Worm (Caenorhabditis elegans) whole organism, L3 larva: ENCODE data around the gene R10E9.3.

Source experiments
- ama-1 ChIP-seq: fragments of 150-350 bp; optimal IDR thresholded peaks from 2 replicates; lab custom pipeline; 2018
- ceh-9 ChIP-seq: sonication (generic microtip); optimal IDR thresholded peaks from 2 replicates; lab custom pipeline; 2018; ENCODE audit warnings: missing biosample characterization, missing genetic modification characterization
- egl-27 ChIP-seq: sonication (generic microtip); optimal IDR thresholded peaks from 4 replicates; lab custom pipeline; 2017; ENCODE audit warnings: missing biosample characterization, missing genetic modification reagents, missing genetic modification characterization
- elt-3 ChIP-seq, 3 experiments: fragments of 150-350 bp in 1 of 3; sonication (generic microtip) in 2 of 3; optimal IDR thresholded peaks; 2 replicates in 2 of 3; 4 replicates in 1 of 3; lab custom pipeline; 2014 to 2017; ENCODE audit warnings: missing biosample characterization in 3 of 3, missing genetic modification characterization in 3 of 3
- fkh-2 ChIP-seq: fragments of 150-350 bp; optimal IDR thresholded peaks from 2 replicates; lab custom pipeline; 2014; ENCODE audit warnings: missing biosample characterization, missing genetic modification reagents, missing genetic modification characterization
- hmg-11 ChIP-seq: sonication (generic microtip); optimal IDR thresholded peaks from 2 replicates; lab custom pipeline; 2016; ENCODE audit warnings: missing genetic modification characterization, missing compliant biosample characterization
- nfya-1 ChIP-seq: sonication (generic microtip); optimal IDR thresholded peaks from 2 replicates; lab custom pipeline; 2017; ENCODE audit warnings: missing genetic modification characterization, mild to moderate bottlenecking, missing compliant biosample characterization, antibody characterized with exemption, moderate library complexity; ENCODE audit not compliant: insufficient read depth
- pqm-1 ChIP-seq: fragments of 150-350 bp; optimal IDR thresholded peaks from 2 replicates; lab custom pipeline; 2017; ENCODE audit warnings: missing biosample characterization, missing genetic modification characterization, inconsistent platforms

- TF ChIP-seq ama-1 (lab: Kevin White, UChicago), result peak; percentile 82
- no peak for TF ChIP-seq pqm-1 (tag; lab: Kevin White, UChicago)
- TF ChIP-seq hmg-11 (tag; lab: Kevin White, UChicago), result peak; percentile 66
- TF ChIP-seq nfya-1, result peak; percentile 69
- TF ChIP-seq ceh-9 (tag; lab: Kevin White, UChicago), result no peak
- TF ChIP-seq elt-3 (tag; optimal IDR thresholded peaks at IDR 0.05; lab: Kevin White, UChicago), result no peak
- TF ChIP-seq egl-27 (tag; lab: Kevin White, UChicago), result no peak
- no peak for TF ChIP-seq fkh-2 (tag; lab: Kevin White, UChicago)
These were observed 6.8 kb upstream of the R10E9.3 start for ce11 chrIII:3953235-3953634.
